Worm (Caenorhabditis elegans) whole organism, midembryonic: ENCODE measurements around the gene nhr-176.

Experiments used
- T22C8.4 ChIP-seq: fragments of 200-800 bp; sonication (Bioruptor generic); IDR thresholded peaks from 2 replicates; pipeline ENCODE4 v1.3.6; 2022; ENCODE audit warnings: missing genetic modification characterization, missing compliant biosample characterization
- cog-1 ChIP-seq: sonication (generic microtip); optimal IDR thresholded peaks from 2 replicates; lab custom pipeline; 2016; ENCODE audit warnings: missing genetic modification characterization, missing compliant biosample characterization
- flt-1 ChIP-seq: fragments of 200-800 bp; sonication (Bioruptor generic); IDR thresholded peaks from 2 replicates; pipeline ENCODE4 v1.3.6; 2022; ENCODE audit warnings: missing genetic modification characterization, missing compliant biosample characterization
- klf-2 ChIP-seq: fragments of 200-800 bp; sonication (Bioruptor generic); conservative IDR thresholded peaks from 2 replicates; pipeline ENCODE4 v1.3.6; 2022; ENCODE audit warnings: missing genetic modification reagents, missing genetic modification characterization, missing compliant biosample characterization
- med-1 ChIP-seq: sonication (generic microtip); optimal IDR thresholded peaks from 2 replicates; lab custom pipeline; 2017; ENCODE audit warnings: missing genetic modification characterization, mild to moderate bottlenecking, missing compliant biosample characterization, antibody characterized with exemption, missing genetic modification reagents; ENCODE audit not compliant: insufficient read depth
- tab-1 ChIP-seq: fragments of 200-800 bp; sonication (Bioruptor generic); IDR thresholded peaks from 2 replicates; pipeline ENCODE4 v1.3.6; 2022; ENCODE audit warnings: missing genetic modification characterization, missing compliant biosample characterization
- ztf-23 ChIP-seq: fragments of 200-800 bp; sonication (Bioruptor generic); IDR thresholded peaks from 2 replicates; pipeline ENCODE4 v1.3.6; 2022; ENCODE audit warnings: missing genetic modification reagents, missing genetic modification characterization, missing compliant biosample characterization

- TF ChIP-seq T22C8.4 (GFP tag; lab: Robert Waterston, UW) (no peak), klf-2 (no peak), cog-1 (no peak), tab-1 (GFP tag; lab: Robert Waterston, UW) (no peak), flt-1 (no peak), med-1 (GFP tag; lab: Kevin White, UChicago) (no peak), ztf-23 (GFP tag; lab: Robert Waterston, UW) (no peak)
Observed at ce11 chrV:16058872-16059271, 12.3 kb upstream of the nhr-176 start, which contains the start of gene F14H3.6.
